Worm (Caenorhabditis elegans): Measurements from ENCODE around the gene nlp-5.

- no peak for TF ChIP-seq hlh-13 (GFP tag; optimal IDR thresholded peaks at IDR 0.05)
- TF ChIP-seq ets-4 (tag; optimal IDR thresholded peaks at IDR 0.05) = no peak
- no peak for TF ChIP-seq nhr-232 (tag; optimal IDR thresholded peaks at IDR 0.05)
- no peak for TF ChIP-seq elt-2 (tag; optimal IDR thresholded peaks at IDR 0.05)
- no peak for TF ChIP-seq ama-1 (optimal IDR thresholded peaks at IDR 0.05)
- no peak for TF ChIP-seq pha-2 (tag; optimal IDR thresholded peaks at IDR 0.05)
- TF ChIP-seq ceh-45 (GFP tag; IDR thresholded peaks at IDR 0.05) = no peak
- no peak for TF ChIP-seq rnt-1 (tag; optimal IDR thresholded peaks at IDR 0.05)
- no peak for TF ChIP-seq pax-1 (tag; optimal IDR thresholded peaks at IDR 0.05)
- TF ChIP-seq ceh-48 (tag; optimal IDR thresholded peaks at IDR 0.05) = no peak
- no peak for TF ChIP-seq lin-11 (tag; optimal IDR thresholded peaks at IDR 0.05)
- no peak for TF ChIP-seq pha-4 (tag; optimal IDR thresholded peaks at IDR 0.05)
Measured at ce11 chrII:8264619-8265018, 26.4 kb downstream of the nlp-5 start, which contains the start of gene srdh-1.

All from whole organism, late embryonic.